Worm (Caenorhabditis elegans): ENCODE measurements around the gene T22F3.2.

DNA sequence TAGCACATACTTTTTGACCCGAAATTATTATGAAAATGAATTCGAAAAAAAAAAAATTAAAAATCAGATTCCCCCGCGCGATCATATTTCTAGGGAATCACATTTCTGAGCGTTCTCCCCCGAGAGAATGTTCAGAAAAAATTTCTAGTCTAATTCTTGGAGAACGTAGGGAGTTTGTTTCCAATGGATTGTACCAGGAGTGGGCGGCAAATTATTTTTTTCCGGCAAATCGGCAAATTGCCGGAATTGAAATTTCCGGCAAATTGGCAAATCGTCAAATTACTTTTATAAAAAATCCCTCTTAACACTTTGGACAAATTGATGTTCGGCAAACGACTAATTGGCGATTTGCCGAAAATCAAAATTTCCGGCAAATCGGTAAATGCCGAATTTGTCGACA is 25.2 kb downstream of the T22F3.2 start, which contains the start of gene T22F3.10:
- TF ChIP-seq F49E8.2 (tag; optimal IDR thresholded peaks at IDR 0.05; ENCODE audit: insufficient read depth) (no peak), athp-1 (tag; optimal IDR thresholded peaks at IDR 0.05) (no peak), ceh-91 (GFP tag; IDR thresholded peaks at IDR 0.05) (no peak), egl-44 (GFP tag; IDR thresholded peaks at IDR 0.05) (no peak), lir-1 (GFP tag; conservative IDR thresholded peaks at IDR 0.05) (no peak), Y79H2A.3 (GFP tag; conservative IDR thresholded peaks at IDR 0.05) (no peak), pha-4 (tag; optimal IDR thresholded peaks at IDR 0.05) (no peak), him-1 (tag; optimal IDR thresholded peaks at IDR 0.05) (no peak), C17E4.6 (GFP tag; IDR thresholded peaks at IDR 0.05) (no peak), snpc-3.4 (tag; optimal IDR thresholded peaks at IDR 0.05) (no peak)

Measured in whole organism, young adult.